Worm (Caenorhabditis elegans) whole organism, mixed stage, embryonic: ENCODE results near the gene nono-1.

Source experiments
- ceh-39 ChIP-seq: fragments of 150-350 bp; optimal IDR thresholded peaks from 2 replicates; lab custom pipeline; 2014; ENCODE audit warnings: missing biosample characterization, missing genetic modification characterization
- ham-2 ChIP-seq: fragments of 200-800 bp; sonication (Bioruptor generic); optimal IDR thresholded peaks from 2 replicates; lab custom pipeline; 2018; ENCODE audit warnings: mild to moderate bottlenecking, missing genetic modification characterization, missing compliant biosample characterization
- nhr-12 ChIP-seq: fragments of 150-350 bp; optimal IDR thresholded peaks from 2 replicates; lab custom pipeline; 2014; ENCODE audit warnings: missing biosample characterization, missing genetic modification characterization
- nhr-28 ChIP-seq: fragments of 150-350 bp; optimal IDR thresholded peaks from 2 replicates; lab custom pipeline; 2014; ENCODE audit warnings: missing biosample characterization, missing genetic modification characterization
- nhr-76 ChIP-seq: sonication (generic microtip); optimal IDR thresholded peaks from 2 replicates; lab custom pipeline; 2017; ENCODE audit warnings: missing biosample characterization, missing genetic modification characterization
- unc-39 ChIP-seq: fragments of 150-350 bp; optimal IDR thresholded peaks from 2 replicates; lab custom pipeline; 2014; ENCODE audit warnings: missing biosample characterization, missing genetic modification characterization
- unc-62 ChIP-seq: fragments of 150-350 bp; optimal IDR thresholded peaks from 2 replicates; lab custom pipeline; 2014; ENCODE audit warnings: missing biosample characterization, missing genetic modification reagents, missing genetic modification characterization

ce11 chrIII:5915926-5916325 is 42.1 kb downstream of the nono-1 start:
- no peak for TF ChIP-seq unc-62 (GFP tag; lab: Kevin White, UChicago)
- TF ChIP-seq nhr-76 (tag; lab: Kevin White, UChicago) = no peak
- TF ChIP-seq ham-2 (GFP tag; lab: Kevin White, UChicago) = no peak
- no peak for TF ChIP-seq unc-39 (tag; lab: Kevin White, UChicago)
- no peak for TF ChIP-seq nhr-12 (tag; lab: Kevin White, UChicago)
- no peak for TF ChIP-seq nhr-28 (tag; lab: Kevin White, UChicago)
- TF ChIP-seq ceh-39 = no peak
